In genomic region chrIV:17335031-17335430, ce11 we compare ENCODE assay signal across 6 worm cellular contexts.
A peak's percentile ranks its signal among the peaks of the same experiment; 100 is the strongest.
TF ChIP-seq lines count a peak whose summit lies in the region.

TSS of gene C49C3.8 (plus strand) at chrIV:17335203.

TF ChIP-seq in whole organism, L1 larva, 84 proteins besides CTCF, POLR2A, EP300 and RAD21:
- TF ChIP-seq dpl-1 (GFP tag; optimal IDR thresholded peaks at IDR 0.05; lab: Kevin White, UChicago), result peak in 1 of 3 experiments; percentile 19
- TF ChIP-seq blmp-1 (tag; optimal IDR thresholded peaks at IDR 0.05; lab: Kevin White, UChicago), result peak; percentile 38
- TF ChIP-seq mep-1 (tag; optimal IDR thresholded peaks at IDR 0.05; lab: Kevin White, UChicago), result peak; percentile 29
- peak in 1 of 2 experiments; percentile 26 for TF ChIP-seq lsy-2 (tag; optimal IDR thresholded peaks at IDR 0.05; lab: Kevin White, UChicago)
- no peak for TF ChIP-seq efl-1 (optimal IDR thresholded peaks at IDR 0.05; lab: Kevin White, UChicago)
- TF ChIP-seq efl-1 (GFP tag; optimal IDR thresholded peaks at IDR 0.05 in 1 of 2; lab: Kevin White, UChicago), result peak in 1 of 2 experiments; percentile 12
- TF ChIP-seq efl-3 (GFP tag; optimal IDR thresholded peaks at IDR 0.05; lab: Kevin White, UChicago), result no peak
- TF ChIP-seq zag-1 (tag; optimal IDR thresholded peaks at IDR 0.05; lab: Kevin White, UChicago), result no peak
- TF ChIP-seq lin-14 (GFP tag; optimal IDR thresholded peaks at IDR 0.05; lab: Kevin White, UChicago), result peak; percentile 60
- no peak for TF ChIP-seq nhr-237 (tag; optimal IDR thresholded peaks at IDR 0.05; lab: Kevin White, UChicago)

TF ChIP-seq in whole organism, L2 larva, 48 proteins besides CTCF, POLR2A, EP300 and RAD21:
- TF ChIP-seq C34F6.9 (tag; optimal IDR thresholded peaks at IDR 0.05; lab: Kevin White, UChicago) (peak; percentile 61), unc-55 (GFP tag; optimal IDR thresholded peaks at IDR 0.05; lab: Kevin White, UChicago) (peak; percentile 54), nhr-25 (tag; optimal IDR thresholded peaks at IDR 0.05; lab: Kevin White, UChicago) (no peak), nhr-129 (tag; optimal IDR thresholded peaks at IDR 0.05; lab: Kevin White, UChicago) (peak; percentile 8)

TF ChIP-seq in whole organism, L3 larva, 47 proteins besides CTCF, POLR2A, EP300 and RAD21:
- TF ChIP-seq egl-5 (tag; optimal IDR thresholded peaks at IDR 0.05; lab: Kevin White, UChicago) (peak; percentile 14), pha-4 (tag; optimal IDR thresholded peaks at IDR 0.05; lab: Kevin White, UChicago) (peak; percentile 26), nfya-1 (tag; optimal IDR thresholded peaks at IDR 0.05; lab: Kevin White, UChicago; ENCODE audit: insufficient read depth) (peak; percentile 24), mdl-1 (tag; optimal IDR thresholded peaks at IDR 0.05; lab: Kevin White, UChicago) (no peak)

TF ChIP-seq in whole organism, L4 larva, 104 proteins besides CTCF, POLR2A, EP300 and RAD21:
- TF ChIP-seq duxl-1 (tag; optimal IDR thresholded peaks at IDR 0.05; lab: Kevin White, UChicago; ENCODE audit: poor library complexity) (no peak), ceh-32 (tag; optimal IDR thresholded peaks at IDR 0.05; lab: Kevin White, UChicago; ENCODE audit: poor library complexity) (no peak), ceh-62 (tag; optimal IDR thresholded peaks at IDR 0.05; lab: Kevin White, UChicago) (no peak), cey-2 (tag; optimal IDR thresholded peaks at IDR 0.05; lab: Kevin White, UChicago; ENCODE audit: borderline replicate concordance, insufficient read depth) (no peak), mes-2 (tag; optimal IDR thresholded peaks at IDR 0.05; lab: Kevin White, UChicago; ENCODE audit: poor library complexity, severe bottlenecking) (peak; percentile 27), aha-1 (tag; lab: Kevin White, UChicago) (peak; percentile 79), egl-27 (tag; optimal IDR thresholded peaks at IDR 0.05; lab: Kevin White, UChicago) (no peak), madf-5 (GFP tag; IDR thresholded peaks at IDR 0.05; lab: Robert Waterston, UW) (no peak), rbr-2 (tag; optimal IDR thresholded peaks at IDR 0.05; lab: Kevin White, UChicago) (no peak), mdl-1 (tag; optimal IDR thresholded peaks at IDR 0.05; lab: Kevin White, UChicago) (no peak), zip-11 (GFP tag; IDR thresholded peaks at IDR 0.05; lab: Robert Waterston, UW) (no peak), lin-38 (GFP tag; IDR thresholded peaks at IDR 0.05; lab: Robert Waterston, UW) (peak; percentile 40), daf-12 (tag; optimal IDR thresholded peaks at IDR 0.05; lab: Kevin White, UChicago) (no peak), madf-9 (GFP tag; conservative IDR thresholded peaks at IDR 0.05; lab: Robert Waterston, UW) (no peak), saeg-2 (GFP tag; IDR thresholded peaks at IDR 0.05; lab: Robert Waterston, UW) (no peak), F49E8.2 (tag; optimal IDR thresholded peaks at IDR 0.05; lab: Kevin White, UChicago; ENCODE audit: borderline replicate concordance) (no peak), hlh-30 (tag; optimal IDR thresholded peaks at IDR 0.05; lab: Kevin White, UChicago; ENCODE audit: insufficient read depth) (no peak), lsy-2 (tag; optimal IDR thresholded peaks at IDR 0.05; lab: Kevin White, UChicago) (peak in 1 of 2 experiments; percentile 51), hif-1 (tag; optimal IDR thresholded peaks at IDR 0.05; lab: Kevin White, UChicago) (no peak)

TF ChIP-seq in whole organism, late embryonic, 69 proteins besides CTCF, POLR2A, EP300 and RAD21:
- TF ChIP-seq tbx-2 (tag; optimal IDR thresholded peaks at IDR 0.05; lab: Kevin White, UChicago) (no peak), odd-2 (tag; optimal IDR thresholded peaks at IDR 0.05; lab: Kevin White, UChicago) (no peak), ceh-30 (tag; optimal IDR thresholded peaks at IDR 0.05; lab: Kevin White, UChicago) (no peak), ceh-48 (tag; optimal IDR thresholded peaks at IDR 0.05; lab: Kevin White, UChicago) (peak; percentile 45), C08G9.2 (tag; optimal IDR thresholded peaks at IDR 0.05; lab: Kevin White, UChicago) (no peak), ceh-31 (tag; optimal IDR thresholded peaks at IDR 0.05; lab: Kevin White, UChicago) (no peak)

TF ChIP-seq in whole organism, mixed stage, embryonic, 35 proteins besides CTCF, POLR2A, EP300 and RAD21:
- TF ChIP-seq flh-1 (GFP tag; optimal IDR thresholded peaks at IDR 0.05; lab: Kevin White, UChicago), result no peak
- TF ChIP-seq M03D4.4 (tag; optimal IDR thresholded peaks at IDR 0.05; lab: Kevin White, UChicago), result no peak
- TF ChIP-seq ceh-39 (tag; optimal IDR thresholded peaks at IDR 0.05; lab: Kevin White, UChicago), result peak; percentile 59
- TF ChIP-seq ces-1 (GFP tag; optimal IDR thresholded peaks at IDR 0.05; lab: Kevin White, UChicago), result peak; percentile 43
- no peak for TF ChIP-seq lin-32 (GFP tag; optimal IDR thresholded peaks at IDR 0.05; lab: Kevin White, UChicago)
- TF ChIP-seq nhr-2 (tag; optimal IDR thresholded peaks at IDR 0.05; lab: Kevin White, UChicago), result no peak
- TF ChIP-seq elt-3 (tag; optimal IDR thresholded peaks at IDR 0.05; lab: Kevin White, UChicago), result no peak
- TF ChIP-seq cnd-1 (tag; optimal IDR thresholded peaks at IDR 0.05; lab: Kevin White, UChicago), result no peak
- TF ChIP-seq unc-39 (tag; optimal IDR thresholded peaks at IDR 0.05; lab: Kevin White, UChicago), result no peak
- TF ChIP-seq hlh-1 (tag; optimal IDR thresholded peaks at IDR 0.05; lab: Kevin White, UChicago), result peak; percentile 53
- no peak for TF ChIP-seq unc-62 (GFP tag; optimal IDR thresholded peaks at IDR 0.05; lab: Kevin White, UChicago)

Comparison
In these comparisons a context has a peak if more than half of its experiments do, and no peak if none do; other contexts are left out.
1. Of the 29 proteins assayed by ChIP-seq in both whole organism, L4 larva and whole organism, L1 larva: peak only in whole organism, L4 larva: aha-1; only in whole organism, L1 larva: mep-1; in both: none; in neither: 25; mixed calls (peak in some experiments, not most) for 2.